Fruit fly (Drosophila melanogaster) whole organism, embryonic: ENCODE results near the gene Rbf2.

Experiments used
- Ada2b ChIP-seq: fragments of 200-800 bp; sonication (Bioruptor generic); IDR thresholded peaks from 2 replicates; pipeline ENCODE4 v1.3.6; 2022; ENCODE audit warnings: missing biosample characterization, missing genetic modification characterization
- Adf1 ChIP-seq: fragments of 200-800 bp; sonication (Bioruptor generic); IDR thresholded peaks from 2 replicates; pipeline ENCODE4 v1.3.6; 2022; ENCODE audit warnings: missing biosample characterization, missing genetic modification characterization
- Aef1 ChIP-seq: fragments of 200-800 bp; sonication (Bioruptor generic); IDR thresholded peaks from 3 replicates; pipeline ENCODE4 v1.3.6; 2022; ENCODE audit warnings: missing biosample characterization, missing genetic modification characterization
- C15 ChIP-seq: fragments of 200-800 bp; sonication (Bioruptor generic); IDR thresholded peaks from 3 replicates; pipeline ENCODE4 v1.3.6; 2022; ENCODE audit warnings: missing biosample characterization, missing genetic modification characterization
- CG12155 ChIP-seq: fragments of 200-800 bp; sonication (Bioruptor generic); optimal IDR thresholded peaks from 3 replicates; lab custom pipeline; 2016; ENCODE audit warnings: missing biosample characterization, missing genetic modification characterization
- CG12391 ChIP-seq: fragments of 200-800 bp; sonication (Bioruptor generic); optimal IDR thresholded peaks from 3 replicates; lab custom pipeline; 2018; ENCODE audit warnings: missing biosample characterization, mild to moderate bottlenecking, missing genetic modification characterization, moderate library complexity
- CG12744 ChIP-seq: fragments of 200-800 bp; sonication (Bioruptor generic); optimal IDR thresholded peaks from 2 replicates; lab custom pipeline; 2016; ENCODE audit warnings: missing biosample characterization, missing genetic modification characterization
- CG12769 ChIP-seq: fragments of 200-800 bp; sonication (Bioruptor generic); optimal IDR thresholded peaks from 2 replicates; lab custom pipeline; 2019; ENCODE audit warnings: missing biosample characterization, mild to moderate bottlenecking, missing genetic modification characterization, moderate library complexity
- CG14441 ChIP-seq: fragments of 200-800 bp; sonication (Bioruptor generic); IDR thresholded peaks from 2 replicates; pipeline ENCODE4 v1.3.6; 2022; ENCODE audit warnings: missing biosample characterization, missing genetic modification characterization
- CG15479 ChIP-seq: fragments of 200-800 bp; sonication (Bioruptor generic); optimal IDR thresholded peaks from 3 replicates; lab custom pipeline; 2019; ENCODE audit warnings: missing biosample characterization, mild to moderate bottlenecking, missing genetic modification characterization, moderate library complexity
- CG17612 ChIP-seq: fragments of 200-800 bp; sonication (Bioruptor generic); IDR thresholded peaks from 2 replicates; pipeline ENCODE4 v1.3.6; 2022; ENCODE audit warnings: missing biosample characterization, missing genetic modification characterization
- CG18476 ChIP-seq: fragments of 200-800 bp; sonication (Bioruptor generic); optimal IDR thresholded peaks from 2 replicates; lab custom pipeline; 2016; ENCODE audit warnings: missing biosample characterization, mild to moderate bottlenecking, missing genetic modification characterization
- CG30020 ChIP-seq: fragments of 200-800 bp; optimal IDR thresholded peaks from 2 replicates; lab custom pipeline; 2019; ENCODE audit warnings: missing biosample characterization, mild to moderate bottlenecking, missing genetic modification characterization, moderate library complexity
- CG32772 ChIP-seq: fragments of 200-800 bp; sonication (Bioruptor generic); IDR thresholded peaks from 2 replicates; pipeline ENCODE4 v1.3.6; 2022; ENCODE audit warnings: missing biosample characterization, missing genetic modification characterization
- CG4404 ChIP-seq: fragments of 200-800 bp; sonication (Bioruptor generic); IDR thresholded peaks from 2 replicates; pipeline ENCODE4 v1.3.6; 2022; ENCODE audit warnings: missing biosample characterization, missing genetic modification characterization
- CG4617 ChIP-seq: fragments of 200-800 bp; sonication (Bioruptor generic); optimal IDR thresholded peaks from 3 replicates; lab custom pipeline; 2016; ENCODE audit warnings: missing biosample characterization, missing genetic modification characterization, borderline replicate concordance
- CG4820 ChIP-seq: fragments of 200-800 bp; sonication (Bioruptor generic); optimal IDR thresholded peaks from 3 replicates; lab custom pipeline; 2016; ENCODE audit warnings: missing biosample characterization, missing genetic modification characterization
- CG5953 ChIP-seq: fragments of 200-800 bp; sonication (Bioruptor generic); IDR thresholded peaks from 2 replicates; pipeline ENCODE4 v1.3.6; 2022; ENCODE audit warnings: missing biosample characterization, missing genetic modification characterization
- CG6813 ChIP-seq: fragments of 200-800 bp; sonication (Bioruptor generic); optimal IDR thresholded peaks from 2 replicates; lab custom pipeline; 2017; ENCODE audit warnings: missing biosample characterization, missing genetic modification characterization, mild to moderate bottlenecking, moderate library complexity, missing genetic modification reagents
- CG7928 ChIP-seq: fragments of 200-800 bp; sonication (Bioruptor generic); optimal IDR thresholded peaks from 2 replicates; lab custom pipeline; 2017; ENCODE audit warnings: missing biosample characterization, mild to moderate bottlenecking, missing genetic modification characterization
- CG9727 ChIP-seq: fragments of 200-800 bp; sonication (Bioruptor generic); optimal IDR thresholded peaks from 3 replicates; lab custom pipeline; 2017; ENCODE audit warnings: missing biosample characterization, mild to moderate bottlenecking, missing genetic modification characterization
- CG9876 ChIP-seq: fragments of 200-800 bp; sonication (Bioruptor generic); optimal IDR thresholded peaks from 2 replicates; lab custom pipeline; 2016; ENCODE audit warnings: missing biosample characterization, missing genetic modification characterization
- Camta ChIP-seq: fragments of 200-800 bp; sonication (Bioruptor generic); optimal IDR thresholded peaks from 2 replicates; lab custom pipeline; 2016; ENCODE audit warnings: missing biosample characterization, missing genetic modification characterization
- D19A ChIP-seq: fragments of 200-800 bp; optimal IDR thresholded peaks from 3 replicates; lab custom pipeline; 2019; ENCODE audit warnings: missing biosample characterization, mild to moderate bottlenecking, missing genetic modification characterization, moderate library complexity
- Dbx ChIP-seq: fragments of 200-800 bp; sonication (Bioruptor generic); IDR thresholded peaks from 3 replicates; pipeline ENCODE4 v1.3.6; 2022; ENCODE audit warnings: missing biosample characterization, missing genetic modification characterization
- Dfd ChIP-seq, 2 experiments: fragments of >200 bp; optimal IDR thresholded peaks; 2 replicates each; lab custom pipeline; 2017; ENCODE audit warnings: missing biosample characterization in 2 of 2, missing genetic modification characterization in 2 of 2
- Dref ChIP-seq: fragments of 200-800 bp; sonication (Bioruptor generic); IDR thresholded peaks from 2 replicates; pipeline ENCODE4 v1.3.6; 2022; ENCODE audit warnings: missing biosample characterization, missing genetic modification characterization
- Hmr ChIP-seq: fragments of 200-800 bp; sonication (Bioruptor generic); optimal IDR thresholded peaks from 3 replicates; lab custom pipeline; 2017; ENCODE audit warnings: mild to moderate bottlenecking, missing biosample characterization, missing genetic modification reagents, missing genetic modification characterization
- Hr39 ChIP-seq: fragments of >200 bp; optimal IDR thresholded peaks from 2 replicates; lab custom pipeline; 2017
- Mad ChIP-seq: fragments of 200-800 bp; sonication (Bioruptor generic); optimal IDR thresholded peaks from 2 replicates; lab custom pipeline; 2016; ENCODE audit warnings: missing biosample characterization, missing genetic modification characterization
- PHDP ChIP-seq: fragments of 200-800 bp; sonication (Bioruptor generic); optimal IDR thresholded peaks from 3 replicates; lab custom pipeline; 2018; ENCODE audit warnings: missing biosample characterization, mild to moderate bottlenecking, missing genetic modification characterization, moderate library complexity
- Ptx1 ChIP-seq: fragments of 200-800 bp; sonication (Bioruptor generic); IDR thresholded peaks from 2 replicates; pipeline ENCODE4 v1.3.6; 2022; ENCODE audit warnings: missing biosample characterization, missing genetic modification characterization
- Rfx ChIP-seq: fragments of 200-800 bp; sonication (Bioruptor generic); IDR thresholded peaks from 2 replicates; pipeline ENCODE4 v1.3.6; 2022; ENCODE audit warnings: missing biosample characterization, missing genetic modification characterization
- Rx ChIP-seq: fragments of 200-800 bp; sonication (Bioruptor generic); IDR thresholded peaks from 2 replicates; pipeline ENCODE4 v1.3.6; 2022; ENCODE audit warnings: missing biosample characterization, missing genetic modification characterization
- chinmo ChIP-seq: fragments of 200-800 bp; sonication (Bioruptor generic); IDR thresholded peaks from 4 replicates; pipeline ENCODE4 v1.3.6; 2022; ENCODE audit warnings: missing biosample characterization, missing genetic modification characterization; ENCODE audit not compliant: partially characterized antibody
- crp ChIP-seq, 2 experiments: fragments of 200-800 bp; sonication (Bioruptor generic); optimal IDR thresholded peaks; 2 replicates in 1 of 2; 3 replicates in 1 of 2; lab custom pipeline; 2017; ENCODE audit warnings: missing biosample characterization in 2 of 2, missing genetic modification characterization in 2 of 2, mild to moderate bottlenecking in 1 of 2, moderate library complexity in 1 of 2
- dmrt11E ChIP-seq: fragments of 200-800 bp; sonication (Bioruptor generic); optimal IDR thresholded peaks from 3 replicates; lab custom pipeline; 2018; ENCODE audit warnings: missing biosample characterization, mild to moderate bottlenecking, missing genetic modification characterization, moderate library complexity
- gem ChIP-seq: fragments of 200-800 bp; sonication (Bioruptor generic); optimal IDR thresholded peaks from 2 replicates; lab custom pipeline; 2019; ENCODE audit warnings: missing biosample characterization, mild to moderate bottlenecking, missing genetic modification characterization, moderate library complexity
- gfzf ChIP-seq: fragments of 200-800 bp; sonication (Bioruptor generic); optimal IDR thresholded peaks from 2 replicates; lab custom pipeline; 2016; ENCODE audit warnings: missing biosample characterization, mild to moderate bottlenecking, missing genetic modification characterization, moderate library complexity
- ham ChIP-seq: fragments of 200-800 bp; sonication (Bioruptor generic); IDR thresholded peaks from 2 replicates; pipeline ENCODE4 v1.3.6; 2022; ENCODE audit warnings: missing biosample characterization, missing genetic modification characterization
- mam ChIP-seq: fragments of 200-800 bp; sonication (Bioruptor generic); optimal IDR thresholded peaks from 3 replicates; lab custom pipeline; 2016; ENCODE audit warnings: missing biosample characterization, missing genetic modification characterization
- nmo ChIP-seq: fragments of 200-800 bp; sonication (Bioruptor generic); optimal IDR thresholded peaks from 2 replicates; lab custom pipeline; 2018; ENCODE audit warnings: missing biosample characterization, mild to moderate bottlenecking, missing genetic modification characterization, moderate library complexity
- otp ChIP-seq: fragments of 200-800 bp; sonication (Bioruptor generic); IDR thresholded peaks from 3 replicates; pipeline ENCODE4, ENCODE4 v1.3.6; 2022; ENCODE audit warnings: missing biosample characterization, missing genetic modification characterization
- run ChIP-seq: fragments of 200-800 bp; sonication (Bioruptor generic); optimal IDR thresholded peaks from 3 replicates; lab custom pipeline; 2018; ENCODE audit warnings: missing biosample characterization, mild to moderate bottlenecking, missing genetic modification characterization
- scrt ChIP-seq: fragments of 200-800 bp; sonication (Bioruptor generic); optimal IDR thresholded peaks from 2 replicates; lab custom pipeline; 2018; ENCODE audit warnings: missing biosample characterization, mild to moderate bottlenecking, missing genetic modification characterization, moderate library complexity
- seq ChIP-seq: fragments of 200-800 bp; sonication (Bioruptor generic); IDR thresholded peaks from 2 replicates; pipeline ENCODE4 v1.3.6; 2022; ENCODE audit warnings: missing biosample characterization, missing genetic modification characterization
- sna ChIP-seq: fragments of 200-800 bp; sonication (Bioruptor generic); IDR thresholded peaks from 2 replicates; pipeline ENCODE4 v1.3.6; 2022; ENCODE audit warnings: missing biosample characterization, missing genetic modification characterization; ENCODE audit not compliant: partially characterized antibody
- trem ChIP-seq: fragments of 200-800 bp; optimal IDR thresholded peaks from 3 replicates; lab custom pipeline; 2019; ENCODE audit warnings: missing biosample characterization, mild to moderate bottlenecking, missing genetic modification characterization, moderate library complexity
- twi ChIP-seq: fragments of 200-800 bp; optimal IDR thresholded peaks from 2 replicates; lab custom pipeline; 2019; ENCODE audit warnings: missing biosample characterization, mild to moderate bottlenecking, missing genetic modification characterization, moderate library complexity
- unc-4 ChIP-seq: fragments of 200-800 bp; sonication (Bioruptor generic); IDR thresholded peaks from 2 replicates; pipeline ENCODE4 v1.3.6; 2022; ENCODE audit warnings: missing biosample characterization, missing genetic modification characterization; ENCODE audit not compliant: partially characterized antibody
- z ChIP-seq: fragments of 200-800 bp; sonication (Bioruptor generic); IDR thresholded peaks from 3 replicates; pipeline ENCODE4 v1.3.6; 2022; ENCODE audit warnings: missing biosample characterization, missing genetic modification characterization

Rbf2 gene

DNA sequence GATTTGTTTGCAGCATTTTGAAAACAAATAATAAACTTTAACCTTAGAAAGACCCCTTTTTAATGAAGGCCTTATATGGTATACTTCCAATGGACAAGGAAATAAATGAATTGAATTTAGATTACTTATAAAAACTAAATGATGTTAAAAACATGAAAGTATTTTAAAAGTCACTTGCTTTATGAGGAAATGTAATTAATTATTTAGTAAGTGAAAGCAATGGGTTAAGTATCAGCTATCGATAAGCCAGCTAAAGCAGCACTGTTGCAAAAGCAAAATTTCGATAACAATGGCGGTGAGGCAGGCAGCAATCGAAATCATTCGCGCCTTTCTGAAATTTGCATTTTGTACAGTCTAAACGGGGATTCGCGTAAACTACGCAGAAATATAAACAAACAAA, at the start of gene Rbf2, which contains the start of gene CG32856 (continued):
- TF ChIP-seq otp (GFP tag; lab: Robert Waterston, UW) (no peak; the same call in 2 of the 3 replicates), unc-4 (GFP tag; lab: Robert Waterston, UW) (peak; percentile 73), CG9876 (GFP tag; lab: Kevin White, UChicago) (peak; percentile 42), CG7928 (GFP tag; lab: Kevin White, UChicago) (no peak), CG4404 (GFP tag; lab: Robert Waterston, UW) (no peak), CG18476 (no peak), CG15479 (GFP tag; lab: Kevin White, UChicago) (peak; percentile 13), Rx (GFP tag; lab: Robert Waterston, UW) (no peak), CG12155 (peak; percentile 88), Mad (GFP tag; lab: Kevin White, UChicago) (peak; percentile 67), Aef1 (GFP tag; lab: Robert Waterston, UW) (no peak; the same call in 1 of the 3 replicates), Ptx1 (GFP tag; lab: Robert Waterston, UW) (no peak; the same call in 1 of the 2 replicates), Dfd (GFP tag; optimal IDR thresholded peaks at IDR 0.05; lab: Kevin White, UChicago) (no peak), Rfx (peak; percentile 75), Dref (peak; percentile 97), dmrt11E (tag; lab: Kevin White, UChicago) (peak; percentile 80), Camta (GFP tag; lab: Kevin White, UChicago) (peak; percentile 81), scrt (GFP tag; lab: Kevin White, UChicago) (no peak), crp (GFP tag; optimal IDR thresholded peaks at IDR 0.05; lab: Kevin White, UChicago) (peak in 1 of 2 experiments; percentile 69), CG12391 (tag; lab: Kevin White, UChicago) (peak; percentile 92), sna (peak; percentile 70), run (peak; percentile 64), gem (tag; lab: Kevin White, UChicago) (peak; percentile 95), nmo (GFP tag; lab: Kevin White, UChicago) (peak; percentile 90), CG4617 (GFP tag; lab: Kevin White, UChicago) (peak; percentile 86), CG12744 (GFP tag; lab: Kevin White, UChicago) (peak; percentile 78), CG4820 (no peak), CG9727 (GFP tag; lab: Kevin White, UChicago) (no peak), gfzf (peak; percentile 28), Ada2b (GFP tag; lab: Robert Waterston, UW) (no peak), trem (tag; lab: Kevin White, UChicago) (peak; percentile 38), ham (GFP tag; lab: Robert Waterston, UW) (no peak), C15 (no peak), CG14441 (0 out of 2 replicates have a peak, but pooled peaks have one; percentile 30), seq (GFP tag; lab: Robert Waterston, UW) (peak; percentile 65; the same call in 1 of the 2 replicates), CG32772 (no peak), Dbx (peak; percentile 66), CG5953 (GFP tag; lab: Robert Waterston, UW) (peak; percentile 14; the same call in 1 of the 2 replicates), twi (no peak), Hmr (peak; percentile 83), CG30020 (tag; lab: Kevin White, UChicago) (peak; percentile 82), z (no peak), mam (peak; percentile 89), CG12769 (no peak), PHDP (tag; lab: Kevin White, UChicago) (peak; percentile 92), D19A (no peak), CG6813 (GFP tag; lab: Kevin White, UChicago) (no peak), chinmo (GFP tag; lab: Robert Waterston, UW) (0 out of 4 replicates have a peak, but pooled peaks have one; percentile 68), Hr39 (no peak), CG17612 (no peak), Adf1 (peak; percentile 64; the same call in 1 of the 2 replicates)
